Fruit fly (Drosophila melanogaster) Kc167 (cell line): ENCODE results near the gene CG43135.

Experiments
- Sin3A ChIP-seq: fragments of >200 bp; optimal IDR thresholded peaks from 2 replicates; lab custom pipeline; 2018; ENCODE audit warnings: missing external identifiers
- h ChIP-seq: fragments of >200 bp; optimal IDR thresholded peaks from 3 replicates; lab custom pipeline; 2018; ENCODE audit warnings: missing external identifiers
- insv ChIP-seq: fragments of >200 bp; optimal IDR thresholded peaks from 3 replicates; lab custom pipeline; 2018; ENCODE audit warnings: missing external identifiers
- psq ChIP-seq: fragments of >200 bp; optimal IDR thresholded peaks from 2 replicates; lab custom pipeline; 2017; ENCODE audit warnings: missing external identifiers

- TF ChIP-seq insv, result no peak
- TF ChIP-seq Sin3A (lab: Kevin White, UChicago), result no peak
- TF ChIP-seq psq (lab: Kevin White, UChicago), result no peak
- no peak for TF ChIP-seq h (lab: Kevin White, UChicago)
Measured at dm6 chrX:4265327-4265726, 17.1 kb downstream of the CG43135 start.
